Fruit fly (Drosophila melanogaster): ENCODE measurements around the gene CG3868.

The CG3868 gene

DNA sequence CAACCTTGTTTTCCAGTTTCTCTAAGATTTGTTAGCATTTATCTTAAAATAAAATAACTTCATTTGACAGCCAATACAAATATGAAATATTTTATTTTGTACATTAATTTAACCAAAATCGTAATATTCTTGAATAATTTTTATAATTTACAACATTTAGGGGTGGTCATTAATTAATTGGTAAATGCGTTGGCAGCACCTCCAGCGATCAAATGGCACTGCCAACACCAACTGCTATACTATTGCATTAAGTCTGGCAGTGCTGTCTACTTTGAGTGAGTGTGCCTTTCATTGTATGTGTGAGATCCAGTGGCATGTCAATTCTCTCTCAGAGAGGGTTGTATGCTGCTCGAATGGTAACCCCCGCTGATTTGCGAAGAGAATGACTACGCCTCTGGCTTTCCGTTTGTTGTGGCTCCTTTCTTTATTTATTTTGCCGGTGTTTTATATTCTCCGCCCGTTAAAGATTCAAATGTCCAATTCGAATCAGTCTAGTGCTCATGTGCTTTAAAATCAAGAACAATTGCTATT, 7.7 kb upstream of the CG3868 start, which contains the start of gene CG3919 (continued):
- TF ChIP-seq CG7357 (GFP tag; IDR thresholded peaks at IDR 0.05) (peak; percentile 47; the same call in 1 of the 3 replicates), dmrt11E (tag; optimal IDR thresholded peaks at IDR 0.05) (peak; percentile 74), CG2202 (tag; optimal IDR thresholded peaks at IDR 0.05) (no peak), Ptx1 (GFP tag; IDR thresholded peaks at IDR 0.05) (peak; percentile 51; the same call in 1 of the 2 replicates), CG12942 (GFP tag; optimal IDR thresholded peaks at IDR 0.05) (peak; percentile 34), CG18619 (GFP tag; optimal IDR thresholded peaks at IDR 0.05) (peak; percentile 66), ERR (GFP tag; optimal IDR thresholded peaks at IDR 0.05) (peak; percentile 6), CoRest (tag; optimal IDR thresholded peaks at IDR 0.05) (peak; percentile 82), CG10209 (GFP tag; optimal IDR thresholded peaks at IDR 0.05) (peak; percentile 61), vfl (GFP tag; optimal IDR thresholded peaks at IDR 0.05) (peak; percentile 4), sc (optimal IDR thresholded peaks at IDR 0.05) (no peak), sc (GFP tag; optimal IDR thresholded peaks at IDR 0.05) (no peak), CG11504 (tag; optimal IDR thresholded peaks at IDR 0.05) (peak; percentile 53), CG17359 (tag; optimal IDR thresholded peaks at IDR 0.05) (peak; percentile 24), BtbVII (GFP tag; optimal IDR thresholded peaks at IDR 0.05) (peak; percentile 17), kay (GFP tag; optimal IDR thresholded peaks at IDR 0.05) (no peak), Med (GFP tag) (peak; percentile 93), CG17568 (GFP tag; optimal IDR thresholded peaks at IDR 0.05) (no peak), row (GFP tag; IDR thresholded peaks at IDR 0.05) (peak; percentile 89), Vsx1 (GFP tag; optimal IDR thresholded peaks at IDR 0.05) (peak; percentile 45), CG16863 (GFP tag; optimal IDR thresholded peaks at IDR 0.05) (peak; percentile 50), CG6791 (GFP tag; IDR thresholded peaks at IDR 0.05; ENCODE audit: partially characterized antibody) (peak; percentile 16; the same call in 2 of the 3 replicates), ara (GFP tag; IDR thresholded peaks at IDR 0.05) (peak; percentile 57), Rfx (GFP tag; IDR thresholded peaks at IDR 0.05) (peak; percentile 80), CG34422 (GFP tag; IDR thresholded peaks at IDR 0.05) (peak; percentile 61; the same call in 2 of the 3 replicates), klu (GFP tag; IDR thresholded peaks at IDR 0.05) (peak; percentile 45; the same call in 1 of the 2 replicates), Sry-δ (GFP tag; optimal IDR thresholded peaks at IDR 0.05) (peak; percentile 5), Atf-2 (GFP tag; optimal IDR thresholded peaks at IDR 0.05) (peak; percentile 52), CG6813 (GFP tag; optimal IDR thresholded peaks at IDR 0.05) (peak; percentile 26), CG5245 (GFP tag; optimal IDR thresholded peaks at IDR 0.05) (peak; percentile 24), H15 (GFP tag; IDR thresholded peaks at IDR 0.05) (peak; percentile 31; the same call in 1 of the 3 replicates), CG11093 (GFP tag; IDR thresholded peaks at IDR 0.05) (peak; percentile 40; the same call in 1 of the 3 replicates), tna (GFP tag; IDR thresholded peaks at IDR 0.05; ENCODE audit: partially characterized antibody) (no peak), CG8765 (GFP tag; IDR thresholded peaks at IDR 0.05) (peak; percentile 57; the same call in 1 of the 2 replicates), tio (GFP tag; optimal IDR thresholded peaks at IDR 0.05) (peak; percentile 71), Meics (GFP tag; optimal IDR thresholded peaks at IDR 0.05) (peak; percentile 57), Xrp1 (GFP tag; IDR thresholded peaks at IDR 0.05) (peak; percentile 76), CG14667 (GFP tag; IDR thresholded peaks at IDR 0.05) (peak; percentile 35), vvl (GFP tag; IDR thresholded peaks at IDR 0.05) (peak; percentile 83), fd3F (GFP tag; optimal IDR thresholded peaks at IDR 0.05) (no peak), CG18262 (tag; optimal IDR thresholded peaks at IDR 0.05) (peak; percentile 77), CG7987 (GFP tag; optimal IDR thresholded peaks at IDR 0.05) (peak; percentile 41), HLH54F (GFP tag; optimal IDR thresholded peaks at IDR 0.05) (peak; percentile 28), CG4328 (GFP tag; optimal IDR thresholded peaks at IDR 0.05) (peak; percentile 42), CG3407 (GFP tag; optimal IDR thresholded peaks at IDR 0.05) (peak; percentile 15), CG8281 (tag; optimal IDR thresholded peaks at IDR 0.05) (peak; percentile 28), vnd (GFP tag; IDR thresholded peaks at IDR 0.05; ENCODE audit: partially characterized antibody) (no peak), btn (GFP tag; optimal IDR thresholded peaks at IDR 0.05) (no peak), CG1529 (GFP tag; optimal IDR thresholded peaks at IDR 0.05) (peak; percentile 49), bcd (GFP tag; optimal IDR thresholded peaks at IDR 0.05) (peak; percentile 70)
